Worm (Caenorhabditis elegans) whole organism, L4/young adult: Measurements from ENCODE around the gene pals-22.

Experiments used
- W03F9.2 ChIP-seq: fragments of 150-350 bp; optimal IDR thresholded peaks from 2 replicates; lab custom pipeline; 2014; ENCODE audit warnings: missing biosample characterization, missing genetic modification characterization
- dao-5 ChIP-seq: sonication (generic microtip); optimal IDR thresholded peaks from 2 replicates; lab custom pipeline; 2016; ENCODE audit warnings: missing genotype, missing genetic modification characterization, moderate library complexity, missing compliant biosample characterization
- him-1 ChIP-seq: sonication (generic microtip); optimal IDR thresholded peaks from 2 replicates; lab custom pipeline; 2016; ENCODE audit warnings: missing genotype, missing genetic modification reagents, missing genetic modification characterization, missing compliant biosample characterization

DNA sequence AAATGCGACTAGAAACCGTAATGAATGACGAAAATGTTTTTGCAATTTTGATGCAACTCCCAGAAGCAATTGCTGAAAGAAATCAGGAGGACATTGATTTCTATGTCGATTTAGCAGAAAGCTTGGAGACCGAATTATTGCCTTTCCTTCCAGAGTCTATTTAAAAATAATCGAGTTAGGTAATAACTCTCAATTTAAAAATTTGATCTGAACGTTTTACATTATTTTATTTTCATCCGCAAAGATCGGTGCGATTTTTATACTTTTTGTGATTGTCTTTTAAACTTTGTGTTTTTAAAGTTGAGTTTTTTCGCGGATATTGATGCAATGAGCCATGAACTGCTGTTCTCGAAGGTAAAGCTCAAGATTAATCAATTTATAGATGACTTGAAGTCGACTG lies 7.7 kb upstream of the pals-22 start, which contains the start of gene pals-23:
- TF ChIP-seq W03F9.2, result no peak
- no peak for TF ChIP-seq him-1 (tag; lab: Kevin White, UChicago)
- TF ChIP-seq dao-5 (tag; lab: Kevin White, UChicago), result no peak
